Fruit fly (Drosophila melanogaster) whole organism, adult: ENCODE data around the gene Cyp4d1.

ENCODE experiments used
- Mnt ChIP-seq: fragments of 200-800 bp; sonication (Bioruptor generic); optimal IDR thresholded peaks from 2 replicates; lab custom pipeline; 2016; ENCODE audit warnings: missing biosample characterization, mild to moderate bottlenecking, missing genetic modification characterization
- cic ChIP-seq: fragments of 200-800 bp; sonication (Bioruptor generic); optimal IDR thresholded peaks from 2 replicates; lab custom pipeline; 2017; ENCODE audit warnings: missing biosample characterization, mild to moderate bottlenecking, missing genetic modification characterization, moderate library complexity
- kay ChIP-seq: fragments of 200-800 bp; sonication (Bioruptor generic); peaks from one replicate; lab custom pipeline; 2016; ENCODE audit warnings: missing biosample characterization, missing genetic modification characterization, borderline replicate concordance
- ovo ChIP-seq: fragments of 200-800 bp; sonication (Bioruptor generic); optimal IDR thresholded peaks from 2 replicates; lab custom pipeline; 2016; ENCODE audit warnings: missing biosample characterization, missing genetic modification characterization

DNA sequence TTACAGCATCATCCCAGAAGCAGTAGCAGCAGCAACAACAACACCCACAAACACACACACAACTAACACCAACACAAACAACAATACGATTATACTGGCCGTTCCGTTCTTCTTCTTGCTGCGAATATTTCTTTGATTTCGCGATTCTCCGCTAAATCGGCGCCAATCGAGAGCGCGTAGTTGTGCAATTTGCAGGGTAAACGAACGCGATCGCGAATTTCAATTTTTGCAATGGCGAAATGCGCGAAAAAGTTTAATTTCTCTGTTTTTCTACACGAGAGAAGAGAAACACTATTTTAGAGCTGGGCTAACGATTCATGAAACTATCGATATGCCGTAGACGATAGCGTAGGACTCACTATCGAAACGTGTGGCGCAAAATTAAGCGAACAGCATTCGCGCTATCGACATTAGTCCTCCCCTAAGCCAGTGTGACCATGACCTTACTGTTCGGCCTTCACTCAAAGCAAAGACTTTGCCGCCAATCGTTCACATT lies 3.3 kb downstream of the Cyp4d1 start, which contains the start of gene wapl:
- TF ChIP-seq cic (GFP tag; lab: Kevin White, UChicago) (no peak), kay (GFP tag; lab: Kevin White, UChicago) (no peak), Mnt (GFP tag; lab: Kevin White, UChicago) (peak; percentile 61), ovo (GFP tag; lab: Kevin White, UChicago) (no peak)
